Worm (Caenorhabditis elegans): ENCODE results near the gene K09F6.11.

ce11 chrII:2279839-2280238 lies at the start of gene K09F6.11:
- TF ChIP-seq lin-13 (GFP tag; optimal IDR thresholded peaks at IDR 0.05) = no peak
- TF ChIP-seq dve-1 (tag; optimal IDR thresholded peaks at IDR 0.05; ENCODE audit: insufficient read depth) = no peak
- no peak for TF ChIP-seq ces-1 (GFP tag; optimal IDR thresholded peaks at IDR 0.05)
- TF ChIP-seq pqm-1 (tag; optimal IDR thresholded peaks at IDR 0.05) = no peak
- TF ChIP-seq lsy-2 (tag; optimal IDR thresholded peaks at IDR 0.05) = no peak
- TF ChIP-seq nhr-25 (tag; optimal IDR thresholded peaks at IDR 0.05; ENCODE audit: borderline replicate concordance, insufficient read depth) = no peak
- no peak for TF ChIP-seq lin-29 (GFP tag; IDR thresholded peaks at IDR 0.05)
- no peak for TF ChIP-seq snpc-4 (tag; optimal IDR thresholded peaks at IDR 0.05)
